Worm (Caenorhabditis elegans) whole organism, late embryonic: ENCODE measurements around the gene F37C4.8.
"Not testable (repeated sequence)": the region's sequence is repeated elsewhere in the genome, so short reads cannot be mapped to it uniquely, and the experiment has no call there.

Source experiments
- C08G9.2 ChIP-seq: sonication (generic microtip); optimal IDR thresholded peaks from 2 replicates; lab custom pipeline; 2016; ENCODE audit warnings: mild to moderate bottlenecking, missing genetic modification characterization, moderate library complexity, missing compliant biosample characterization
- C38D4.7 ChIP-seq: fragments of 200-800 bp; sonication (Bioruptor generic); optimal IDR thresholded peaks from 2 replicates; lab custom pipeline; 2018; ENCODE audit warnings: mild to moderate bottlenecking, missing genetic modification characterization, moderate library complexity, missing compliant biosample characterization
- K09A11.1 ChIP-seq: sonication (generic microtip); optimal IDR thresholded peaks from 2 replicates; lab custom pipeline; 2017; ENCODE audit warnings: antibody characterized with exemption, mild to moderate bottlenecking, missing genetic modification characterization, missing compliant biosample characterization; ENCODE audit not compliant: insufficient read depth
- T23F11.4 ChIP-seq: fragments of 200-800 bp; sonication (Bioruptor generic); optimal IDR thresholded peaks from 2 replicates; lab custom pipeline; 2018; ENCODE audit warnings: mild to moderate bottlenecking, missing genetic modification characterization, missing compliant biosample characterization
- Y22D7AL.16 ChIP-seq: sonication (generic microtip); optimal IDR thresholded peaks from 2 replicates; lab custom pipeline; 2016; ENCODE audit warnings: missing genetic modification characterization, missing compliant biosample characterization
- ceh-18 ChIP-seq: sonication (generic microtip); optimal IDR thresholded peaks from 2 replicates; lab custom pipeline; 2016; ENCODE audit warnings: missing genetic modification characterization, missing compliant biosample characterization
- ceh-19 ChIP-seq: fragments of 200-800 bp; sonication (Bioruptor generic); optimal IDR thresholded peaks from 2 replicates; lab custom pipeline; 2018; ENCODE audit warnings: mild to moderate bottlenecking, missing genetic modification characterization, missing compliant biosample characterization
- ceh-22 ChIP-seq: sonication (generic microtip); optimal IDR thresholded peaks from 2 replicates; lab custom pipeline; 2017; ENCODE audit warnings: missing biosample characterization, missing genetic modification characterization
- ceh-30 ChIP-seq: fragments of 150-350 bp; optimal IDR thresholded peaks from 2 replicates; lab custom pipeline; 2014; ENCODE audit warnings: missing biosample characterization, missing genetic modification characterization
- ceh-9 ChIP-seq: sonication (generic microtip); optimal IDR thresholded peaks from 2 replicates; lab custom pipeline; 2016; ENCODE audit warnings: mild to moderate bottlenecking, missing genetic modification characterization, inconsistent platforms, missing compliant biosample characterization
- dmd-4 ChIP-seq: sonication (generic microtip); optimal IDR thresholded peaks from 2 replicates; lab custom pipeline; 2016; ENCODE audit warnings: borderline replicate concordance, missing genetic modification characterization, missing compliant biosample characterization
- elt-2 ChIP-seq: sonication (generic microtip); optimal IDR thresholded peaks from 2 replicates; lab custom pipeline; 2016; ENCODE audit warnings: missing genetic modification reagents, missing genetic modification characterization, missing compliant biosample characterization
- elt-4 ChIP-seq: sonication (generic microtip); optimal IDR thresholded peaks from 2 replicates; lab custom pipeline; 2016; ENCODE audit warnings: missing genetic modification characterization, missing compliant biosample characterization
- ets-4 ChIP-seq: sonication (generic microtip); optimal IDR thresholded peaks from 2 replicates; lab custom pipeline; 2016; ENCODE audit warnings: missing genetic modification characterization, missing compliant biosample characterization
- eyg-1 ChIP-seq: sonication (generic microtip); optimal IDR thresholded peaks from 2 replicates; lab custom pipeline; 2016; ENCODE audit warnings: missing genotype, missing genetic modification characterization, missing compliant biosample characterization
- fax-1 ChIP-seq: sonication (generic microtip); optimal IDR thresholded peaks from 2 replicates; lab custom pipeline; 2016; ENCODE audit warnings: missing genotype, missing genetic modification characterization, missing compliant biosample characterization
- fkh-6 ChIP-seq: sonication (generic microtip); optimal IDR thresholded peaks from 2 replicates; lab custom pipeline; 2016; ENCODE audit warnings: missing genetic modification characterization, missing compliant biosample characterization
- gmeb-2 ChIP-seq: sonication (generic microtip); optimal IDR thresholded peaks from 2 replicates; lab custom pipeline; 2016; ENCODE audit warnings: missing genetic modification characterization, inconsistent platforms, missing compliant biosample characterization
- hlh-13 ChIP-seq: fragments of 200-800 bp; sonication (Bioruptor generic); optimal IDR thresholded peaks from 2 replicates; lab custom pipeline; 2018; ENCODE audit warnings: mild to moderate bottlenecking, missing genetic modification characterization, missing compliant biosample characterization
- hlh-15 ChIP-seq: sonication (generic microtip); optimal IDR thresholded peaks from 2 replicates; lab custom pipeline; 2016; ENCODE audit warnings: missing genetic modification characterization, missing compliant biosample characterization
- hlh-30 ChIP-seq: sonication (generic microtip); optimal IDR thresholded peaks from 2 replicates; lab custom pipeline; 2017; ENCODE audit warnings: antibody characterized with exemption, missing genetic modification characterization, missing compliant biosample characterization; ENCODE audit not compliant: insufficient read depth
- hlh-8 ChIP-seq: sonication (generic microtip); optimal IDR thresholded peaks from 2 replicates; lab custom pipeline; 2016; ENCODE audit warnings: missing genotype, missing genetic modification characterization, missing compliant biosample characterization
- lin-11 ChIP-seq: fragments of 200-800 bp; sonication (Bioruptor generic); optimal IDR thresholded peaks from 2 replicates; lab custom pipeline; 2018; ENCODE audit warnings: mild to moderate bottlenecking, missing genetic modification characterization, missing compliant biosample characterization
- madf-2 ChIP-seq: sonication (generic microtip); optimal IDR thresholded peaks from 2 replicates; lab custom pipeline; 2017; ENCODE audit warnings: missing genetic modification characterization, missing compliant biosample characterization
- mec-3 ChIP-seq: sonication (generic microtip); optimal IDR thresholded peaks from 2 replicates; lab custom pipeline; 2016; ENCODE audit warnings: borderline replicate concordance, missing genetic modification characterization, missing compliant biosample characterization
- nfya-1 ChIP-seq: sonication (generic microtip); optimal IDR thresholded peaks from 2 replicates; lab custom pipeline; 2017; ENCODE audit warnings: missing genetic modification characterization, mild to moderate bottlenecking, missing compliant biosample characterization, antibody characterized with exemption, moderate library complexity
- nhr-11 ChIP-seq: fragments of 150-350 bp; optimal IDR thresholded peaks from 2 replicates; lab custom pipeline; 2014; ENCODE audit warnings: missing biosample characterization, missing genetic modification characterization
- nhr-232 ChIP-seq: sonication (generic microtip); optimal IDR thresholded peaks from 2 replicates; lab custom pipeline; 2016; ENCODE audit warnings: missing genetic modification characterization, missing compliant biosample characterization
- pag-3 ChIP-seq: sonication (generic microtip); optimal IDR thresholded peaks from 2 replicates; lab custom pipeline; 2016; ENCODE audit warnings: missing compliant biosample characterization, missing genetic modification characterization, borderline replicate concordance
- pha-2 ChIP-seq: sonication (generic microtip); optimal IDR thresholded peaks from 2 replicates; lab custom pipeline; 2017; ENCODE audit warnings: mild to moderate bottlenecking, missing genetic modification characterization, missing compliant biosample characterization
- pha-4 ChIP-seq: fragments of 150-350 bp; optimal IDR thresholded peaks from 2 replicates; lab custom pipeline; 2018; ENCODE audit warnings: missing biosample characterization, missing genetic modification reagents, missing genetic modification characterization
- pqm-1 ChIP-seq: sonication (generic microtip); optimal IDR thresholded peaks from 2 replicates; lab custom pipeline; 2016; ENCODE audit warnings: missing genetic modification characterization, missing compliant biosample characterization
- pros-1 ChIP-seq: fragments of 150-350 bp; optimal IDR thresholded peaks from 2 replicates; lab custom pipeline; 2014; ENCODE audit warnings: missing biosample characterization, missing genetic modification reagents, missing genetic modification characterization
- ref-2 ChIP-seq: sonication (generic microtip); optimal IDR thresholded peaks from 2 replicates; lab custom pipeline; 2016; ENCODE audit warnings: missing genetic modification characterization, missing compliant biosample characterization
- sox-4 ChIP-seq: sonication (generic microtip); optimal IDR thresholded peaks from 2 replicates; lab custom pipeline; 2017; ENCODE audit warnings: mild to moderate bottlenecking, missing genetic modification characterization, inconsistent platforms, missing compliant biosample characterization
- tbx-2 ChIP-seq: sonication (generic microtip); optimal IDR thresholded peaks from 2 replicates; lab custom pipeline; 2016; ENCODE audit warnings: missing genetic modification characterization, missing compliant biosample characterization
- tbx-7 ChIP-seq: sonication (generic microtip); optimal IDR thresholded peaks from 2 replicates; lab custom pipeline; 2016; ENCODE audit warnings: missing genotype, missing genetic modification characterization, missing compliant biosample characterization
- unc-42 ChIP-seq: sonication (generic microtip); optimal IDR thresholded peaks from 2 replicates; lab custom pipeline; 2016; ENCODE audit warnings: missing genotype, missing genetic modification characterization, missing compliant biosample characterization
- unc-86 ChIP-seq: sonication (generic microtip); optimal IDR thresholded peaks from 2 replicates; lab custom pipeline; 2016; ENCODE audit warnings: missing genetic modification characterization, missing compliant biosample characterization

The F37C4.8 gene

DNA sequence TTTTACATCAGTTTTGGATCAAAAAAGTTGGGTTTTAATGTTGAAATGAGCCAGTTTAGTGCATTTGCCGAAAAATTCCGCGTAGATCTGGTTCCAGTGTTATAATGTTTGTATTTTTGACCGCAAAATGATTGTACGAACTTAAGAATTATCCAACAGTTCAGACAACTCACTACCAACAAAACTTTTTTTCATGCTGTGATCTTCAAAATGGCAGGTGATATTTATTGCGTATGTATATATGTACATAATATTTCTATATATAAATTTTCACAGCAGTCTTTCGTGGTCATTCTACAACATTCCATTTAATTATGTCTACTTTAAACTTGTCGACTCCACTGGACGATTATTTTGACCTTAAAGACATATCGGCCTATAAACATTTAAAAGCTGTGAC is 34.3 kb upstream of the F37C4.8 start, which contains the start of gene srz-20:
Gene srz-20 (plus strand): TSS at position 301 of the 400 bp plus-strand sequence.
- TF ChIP-seq ceh-30 (tag; lab: Kevin White, UChicago) (no peak), lin-11 (tag; lab: Kevin White, UChicago) (no peak), nhr-232 (tag; lab: Kevin White, UChicago) (no peak), hlh-13 (GFP tag; lab: Kevin White, UChicago) (no peak), ceh-22 (tag; lab: Kevin White, UChicago) (no peak), pha-2 (tag; lab: Kevin White, UChicago) (no peak), elt-2 (tag; lab: Kevin White, UChicago) (no peak), fkh-6 (tag; lab: Kevin White, UChicago) (no peak), pag-3 (tag; lab: Kevin White, UChicago) (no peak), gmeb-2 (tag; lab: Kevin White, UChicago) (no peak)

DNA sequence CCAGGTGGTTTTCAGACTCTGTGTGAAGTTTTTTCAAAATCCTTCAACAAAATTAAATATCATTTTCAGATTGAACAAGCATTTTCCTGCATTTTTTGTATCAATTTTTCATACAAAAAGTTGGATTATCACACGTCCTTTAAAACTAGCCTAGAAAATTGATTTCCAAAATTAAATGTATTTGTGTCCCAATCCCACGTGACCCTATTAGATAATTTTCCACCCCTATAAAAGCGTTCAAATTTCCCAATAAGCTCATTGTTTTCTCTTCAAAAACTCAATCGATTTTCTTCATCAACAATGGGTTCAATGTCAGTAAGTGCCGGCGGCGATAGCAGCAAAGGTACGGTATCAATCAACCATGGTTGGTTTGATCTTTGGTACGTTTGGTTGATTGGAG is 33.4 kb upstream of the F37C4.8 start, which contains the start of gene F56D6.19:
Gene F56D6.19 (plus strand): TSS at position 301 of the 400 bp plus-strand sequence.
- TF ChIP-seq nhr-232 (tag; lab: Kevin White, UChicago) (no peak), eyg-1 (tag; lab: Kevin White, UChicago) (no peak), nfya-1 (no peak), hlh-8 (tag; lab: Kevin White, UChicago) (no peak), madf-2 (tag; lab: Kevin White, UChicago) (no peak), ceh-9 (no peak), pqm-1 (no peak), Y22D7AL.16 (tag; lab: Kevin White, UChicago) (no peak)

DNA sequence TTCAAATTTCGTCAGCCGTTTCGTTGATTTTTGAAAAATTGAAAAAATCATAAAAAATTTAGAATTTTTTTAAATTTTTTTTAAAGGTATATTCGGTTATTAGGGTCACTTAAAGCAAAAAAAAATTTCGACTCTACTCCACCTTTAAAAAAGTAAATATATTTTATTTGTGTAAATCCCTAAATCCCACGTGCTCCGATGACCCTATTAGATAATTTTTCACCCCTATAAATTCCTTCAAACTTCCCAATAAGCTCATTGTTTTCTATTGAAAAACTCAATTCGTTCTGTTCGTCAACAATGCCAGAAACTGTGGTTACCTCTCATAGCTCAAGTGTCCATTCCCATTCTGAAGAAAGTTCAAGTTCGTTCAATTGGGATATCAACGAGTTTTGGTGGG is 31.6 kb upstream of the F37C4.8 start, which contains the start of gene F56D6.20:
Gene F56D6.20 (plus strand): TSS at position 301 of the 400 bp plus-strand sequence.
- TF ChIP-seq mec-3 (tag; lab: Kevin White, UChicago) = no peak
- no peak for TF ChIP-seq tbx-2 (tag; lab: Kevin White, UChicago)
- no peak for TF ChIP-seq sox-4 (tag; lab: Kevin White, UChicago)
- TF ChIP-seq, all 69 proteins: peak for 0

DNA sequence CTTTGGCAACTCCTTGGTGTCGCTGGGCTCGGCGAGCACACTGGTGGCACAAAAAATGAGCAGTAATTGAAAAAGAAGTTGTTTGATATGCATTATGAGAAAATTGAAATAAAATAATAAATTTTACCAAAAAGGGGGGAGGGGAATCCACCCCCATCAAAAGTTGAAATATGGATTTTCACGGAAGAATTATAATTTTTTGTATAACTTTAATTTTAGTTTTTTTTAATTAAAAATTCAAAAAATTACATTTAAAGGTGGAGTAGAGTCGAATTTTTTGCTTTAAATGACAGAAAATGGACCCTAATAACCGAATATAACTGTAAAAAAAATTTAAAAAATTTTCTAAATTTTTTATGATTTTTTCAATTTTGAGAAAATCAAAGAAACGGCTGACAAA is 30.8 kb upstream of the F37C4.8 start, which contains the start of gene F56D6.18:
Gene F56D6.18 (minus strand): TSS at position 101 of the 400 bp plus-strand sequence.
- not testable (repeated sequence) for TF ChIP-seq hlh-13 (GFP tag; lab: Kevin White, UChicago); elt-4; lin-11 (tag; lab: Kevin White, UChicago)

DNA sequence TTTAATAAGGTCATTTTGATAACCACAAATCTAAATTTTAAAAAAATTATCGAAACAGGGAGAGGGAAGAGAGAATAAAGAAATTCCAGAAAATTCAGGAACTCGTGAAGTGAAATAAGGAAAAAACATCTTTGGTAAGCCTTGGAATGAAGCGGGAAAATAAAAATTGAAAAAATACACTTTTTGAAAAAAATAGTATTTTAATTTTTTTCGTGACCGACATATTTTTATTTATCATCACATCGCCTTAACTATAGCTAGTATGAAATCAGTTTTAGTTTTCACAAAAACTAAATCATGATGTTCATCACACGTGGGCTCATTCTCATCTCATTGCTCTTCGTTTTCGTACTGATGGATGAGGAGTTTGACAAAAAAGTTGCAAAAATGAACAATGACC is 28.1 kb upstream of the F37C4.8 start, which contains the start of gene F56D6.13:
Gene F56D6.13 (plus strand): TSS at position 301 of the 400 bp plus-strand sequence.
- no peak for TF ChIP-seq ceh-19 (GFP tag; lab: Kevin White, UChicago)
- no peak for TF ChIP-seq ref-2
- TF ChIP-seq ceh-18 (tag; lab: Kevin White, UChicago) = no peak
- no peak for TF ChIP-seq C38D4.7
- no peak for TF ChIP-seq pqm-1
- TF ChIP-seq K09A11.1 = no peak
- TF ChIP-seq nhr-11 (tag; lab: Kevin White, UChicago) = no peak
- TF ChIP-seq C08G9.2 (tag; lab: Kevin White, UChicago) = no peak
- no peak for TF ChIP-seq elt-4
- TF ChIP-seq, all 69 proteins: peak for 0

DNA sequence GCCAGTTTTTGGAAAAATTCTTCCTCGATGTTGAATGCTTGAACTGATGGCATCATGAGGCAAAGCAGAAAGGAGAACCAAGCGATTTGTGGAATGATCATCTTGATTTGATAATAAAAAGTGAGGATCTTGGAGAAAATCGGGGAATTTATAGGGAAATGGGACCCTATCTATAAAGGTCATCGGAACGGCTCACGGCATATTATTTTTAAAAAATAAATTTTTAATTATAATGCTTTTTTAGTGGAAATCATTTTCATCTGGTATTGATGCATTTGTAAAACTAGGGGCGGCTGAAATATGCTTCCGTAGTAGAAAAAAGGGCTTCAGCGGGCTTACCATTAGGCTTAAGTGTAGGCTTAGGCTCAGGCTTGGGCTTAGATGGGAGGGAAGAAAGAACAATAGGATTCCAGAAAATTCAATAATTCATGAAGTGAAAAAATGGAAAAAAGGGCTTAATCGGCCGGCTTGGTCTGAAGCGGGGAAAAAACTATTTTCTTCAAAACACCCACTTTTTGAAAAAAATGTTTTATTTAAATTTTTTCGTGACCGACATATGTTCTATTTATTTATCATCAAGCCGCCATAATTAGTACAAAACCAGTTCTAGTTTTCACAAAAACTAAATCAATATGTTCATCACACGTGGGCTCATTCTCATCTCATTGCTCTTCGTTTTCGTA is 26.6 kb upstream of the F37C4.8 start, which contains the start of the genes F56D6.22 and F56D6.12:
Gene F56D6.22 (minus strand): TSS at position 101 of the 683 bp plus-strand sequence.
Gene F56D6.12 (plus strand): TSS at position 633 of the 683 bp plus-strand sequence.
- TF ChIP-seq unc-42 (tag; lab: Kevin White, UChicago) = no peak
- TF ChIP-seq fax-1 (tag; lab: Kevin White, UChicago) = no peak
- no peak for TF ChIP-seq Y22D7AL.16 (tag; lab: Kevin White, UChicago)
- no peak for TF ChIP-seq hlh-15 (tag; lab: Kevin White, UChicago)
- no peak for TF ChIP-seq elt-2 (tag; lab: Kevin White, UChicago)
- no peak for TF ChIP-seq tbx-7
- TF ChIP-seq pha-4 (tag; lab: Kevin White, UChicago) = no peak
- no peak for TF ChIP-seq C38D4.7
- TF ChIP-seq dmd-4 = no peak
- TF ChIP-seq elt-4 = no peak
- no peak for TF ChIP-seq pros-1
- TF ChIP-seq unc-86 = no peak
- TF ChIP-seq hlh-30 = no peak
- no peak for TF ChIP-seq ets-4
- TF ChIP-seq T23F11.4 (GFP tag; lab: Kevin White, UChicago) = no peak
- TF ChIP-seq K09A11.1 = no peak
- TF ChIP-seq pqm-1 = no peak
